Fruit fly (Drosophila melanogaster) whole organism, embryonic: ENCODE data around the gene Ank.

Experiments used
- Abd-B ChIP-seq: fragments of 200-800 bp; sonication (Bioruptor generic); optimal IDR thresholded peaks from 2 replicates; lab custom pipeline; 2018; ENCODE audit warnings: missing biosample characterization, mild to moderate bottlenecking, missing genetic modification characterization, moderate library complexity
- Bteb2 ChIP-seq: fragments of 200-800 bp; sonication (Bioruptor generic); optimal IDR thresholded peaks from 2 replicates; lab custom pipeline; 2016; ENCODE audit warnings: missing biosample characterization, missing genetic modification characterization
- CG10959 ChIP-seq: fragments of 200-800 bp; sonication (Bioruptor generic); IDR thresholded peaks from 2 replicates; pipeline ENCODE4 v1.3.6; 2022; ENCODE audit warnings: missing biosample characterization, missing genetic modification characterization
- CG11093 ChIP-seq: fragments of 200-800 bp; sonication (Bioruptor generic); IDR thresholded peaks from 3 replicates; pipeline ENCODE4 v1.3.6; 2022; ENCODE audit warnings: missing biosample characterization, missing genetic modification characterization
- CG11398 ChIP-seq: fragments of 200-800 bp; sonication (Bioruptor generic); optimal IDR thresholded peaks from 2 replicates; lab custom pipeline; 2016; ENCODE audit warnings: missing biosample characterization, missing genetic modification characterization
- CG11695 ChIP-seq: fragments of 200-800 bp; sonication (Bioruptor generic); IDR thresholded peaks from 3 replicates; pipeline ENCODE4 v1.3.6; 2022; ENCODE audit warnings: missing biosample characterization, missing genetic modification characterization
- CG11723 ChIP-seq: fragments of 200-800 bp; sonication (Bioruptor generic); optimal IDR thresholded peaks from 2 replicates; lab custom pipeline; 2017; ENCODE audit warnings: missing biosample characterization, mild to moderate bottlenecking, missing genetic modification characterization
- CG13424 ChIP-seq: fragments of 200-800 bp; sonication (Bioruptor generic); optimal IDR thresholded peaks from 2 replicates; lab custom pipeline; 2019; ENCODE audit warnings: missing biosample characterization, mild to moderate bottlenecking, missing genetic modification characterization, moderate library complexity
- CG17612 ChIP-seq: fragments of 200-800 bp; sonication (Bioruptor generic); IDR thresholded peaks from 2 replicates; pipeline ENCODE4 v1.3.6; 2022; ENCODE audit warnings: missing biosample characterization, missing genetic modification characterization
- CG18011 ChIP-seq: fragments of 200-800 bp; sonication (Bioruptor generic); optimal IDR thresholded peaks from 2 replicates; lab custom pipeline; 2017; ENCODE audit warnings: missing biosample characterization, missing genetic modification characterization, mild to moderate bottlenecking, moderate library complexity, missing genotype
- CG2116 ChIP-seq: fragments of 200-800 bp; sonication (Bioruptor generic); optimal IDR thresholded peaks from 3 replicates; lab custom pipeline; 2018; ENCODE audit warnings: missing biosample characterization, mild to moderate bottlenecking, missing genetic modification characterization
- CG3281 ChIP-seq: fragments of 200-800 bp; sonication (Bioruptor generic); optimal IDR thresholded peaks from 3 replicates; lab custom pipeline; 2017; ENCODE audit warnings: missing biosample characterization, mild to moderate bottlenecking, missing genetic modification characterization
- CG33557 ChIP-seq: fragments of 200-800 bp; sonication (Bioruptor generic); optimal IDR thresholded peaks from 2 replicates; lab custom pipeline; 2019; ENCODE audit warnings: missing biosample characterization, mild to moderate bottlenecking, missing genetic modification characterization, moderate library complexity
- CG3995 ChIP-seq: fragments of 200-800 bp; sonication (Bioruptor generic); optimal IDR thresholded peaks from 3 replicates; lab custom pipeline; 2016; ENCODE audit warnings: missing biosample characterization, missing genetic modification characterization
- CG6272 ChIP-seq: fragments of 200-800 bp; sonication (Bioruptor generic); IDR thresholded peaks from 2 replicates; pipeline ENCODE4 v1.3.6; 2022; ENCODE audit warnings: missing biosample characterization, missing genetic modification characterization
- CG6654 ChIP-seq: fragments of 200-800 bp; sonication (Bioruptor generic); optimal IDR thresholded peaks from 2 replicates; lab custom pipeline; 2017; ENCODE audit warnings: missing biosample characterization, mild to moderate bottlenecking, missing genetic modification characterization
- CG7839 ChIP-seq: fragments of 200-800 bp; sonication (Bioruptor generic); optimal IDR thresholded peaks from 3 replicates; lab custom pipeline; 2018; ENCODE audit warnings: missing biosample characterization, mild to moderate bottlenecking, missing genetic modification characterization, moderate library complexity
- CTCF ChIP-seq: fragments of 200-800 bp; sonication (Bioruptor generic); optimal IDR thresholded peaks from 2 replicates; lab custom pipeline; 2017; ENCODE audit warnings: missing biosample characterization, mild to moderate bottlenecking, missing genetic modification characterization, moderate library complexity
- D ChIP-seq, 2 experiments: fragments of 200-800 bp in 1 of 2; fragments of >200 bp in 1 of 2; sonication (Bioruptor generic) in 1 of 2; optimal IDR thresholded peaks; 2 replicates in 1 of 2; 3 replicates in 1 of 2; lab custom pipeline; 2017; ENCODE audit warnings: mild to moderate bottlenecking in 1 of 2, missing biosample characterization in 1 of 2, missing genetic modification characterization in 1 of 2, missing genetic modification reagents in 1 of 2
- ERR ChIP-seq: fragments of 200-800 bp; sonication (Bioruptor generic); optimal IDR thresholded peaks from 2 replicates; lab custom pipeline; 2016; ENCODE audit warnings: missing biosample characterization, missing genetic modification characterization
- HLH4C ChIP-seq: fragments of 200-800 bp; sonication (Bioruptor generic); IDR thresholded peaks from 3 replicates; pipeline ENCODE4 v1.3.6; 2022; ENCODE audit warnings: missing biosample characterization, missing genetic modification characterization; ENCODE audit not compliant: partially characterized antibody
- HmgD ChIP-seq: fragments of 200-800 bp; sonication (Bioruptor generic); optimal IDR thresholded peaks from 3 replicates; lab custom pipeline; 2016; ENCODE audit warnings: missing biosample characterization, missing genetic modification characterization
- Lhr ChIP-seq: fragments of 200-800 bp; sonication (Bioruptor generic); optimal IDR thresholded peaks from 3 replicates; lab custom pipeline; 2017; ENCODE audit warnings: mild to moderate bottlenecking, missing biosample characterization, missing genetic modification reagents, missing genetic modification characterization
- MESR4 ChIP-seq: fragments of 200-800 bp; sonication (Bioruptor generic); optimal IDR thresholded peaks from 2 replicates; lab custom pipeline; 2018; ENCODE audit warnings: missing biosample characterization, mild to moderate bottlenecking, missing genetic modification characterization, moderate library complexity
- Nf-YA ChIP-seq: fragments of 200-800 bp; sonication (Bioruptor generic); IDR thresholded peaks from 2 replicates; pipeline ENCODE4 v1.3.6; 2022; ENCODE audit warnings: missing biosample characterization, missing genetic modification characterization
- NfI ChIP-seq: fragments of 200-800 bp; sonication (Bioruptor generic); optimal IDR thresholded peaks from 3 replicates; lab custom pipeline; 2018; ENCODE audit warnings: missing biosample characterization, mild to moderate bottlenecking, missing genetic modification characterization, moderate library complexity
- Optix ChIP-seq: fragments of 200-800 bp; sonication (Bioruptor generic); IDR thresholded peaks from 3 replicates; pipeline ENCODE4 v1.3.6; 2022; ENCODE audit warnings: missing biosample characterization, missing genetic modification characterization
- Poxn ChIP-seq: fragments of 200-800 bp; sonication (Bioruptor generic); IDR thresholded peaks from 2 replicates; pipeline ENCODE4 v1.3.6; 2022; ENCODE audit warnings: missing biosample characterization, missing genetic modification characterization
- esg ChIP-seq: fragments of 200-800 bp; sonication (Bioruptor generic); conservative IDR thresholded peaks from 2 replicates; pipeline ENCODE4 v1.3.6; 2022; ENCODE audit warnings: missing biosample characterization, missing genetic modification characterization
- gfzf ChIP-seq: fragments of 200-800 bp; sonication (Bioruptor generic); optimal IDR thresholded peaks from 2 replicates; lab custom pipeline; 2016; ENCODE audit warnings: missing biosample characterization, mild to moderate bottlenecking, missing genetic modification characterization, moderate library complexity
- gro ChIP-seq: fragments of 200-800 bp; sonication (Bioruptor generic); optimal IDR thresholded peaks from 2 replicates; lab custom pipeline; 2016; ENCODE audit warnings: missing biosample characterization, missing genetic modification characterization
- hb ChIP-seq: fragments of 200-800 bp; sonication (Bioruptor generic); IDR thresholded peaks from 3 replicates; pipeline ENCODE4 v1.3.6; 2022; ENCODE audit warnings: missing biosample characterization, missing genetic modification characterization; ENCODE audit not compliant: partially characterized antibody
- insv ChIP-seq, 2 experiments: fragments of 200-800 bp; sonication (Bioruptor generic); optimal IDR thresholded peaks; 3 replicates each; lab custom pipeline; 2016 to 2018; ENCODE audit warnings: missing biosample characterization in 2 of 2, missing genetic modification characterization in 2 of 2
- jing ChIP-seq: fragments of 200-800 bp; sonication (Bioruptor generic); optimal IDR thresholded peaks from 2 replicates; lab custom pipeline; 2018; ENCODE audit warnings: missing biosample characterization, mild to moderate bottlenecking, missing genetic modification characterization
- kay ChIP-seq: fragments of 200-800 bp; sonication (Bioruptor generic); optimal IDR thresholded peaks from 2 replicates; lab custom pipeline; 2016; ENCODE audit warnings: missing biosample characterization, missing genetic modification characterization
- ken ChIP-seq: fragments of 200-800 bp; sonication (Bioruptor generic); IDR thresholded peaks from 3 replicates; pipeline ENCODE4 v1.3.6; 2022; ENCODE audit warnings: missing biosample characterization, missing genetic modification characterization
- lab ChIP-seq: fragments of 200-800 bp; sonication (Bioruptor generic); optimal IDR thresholded peaks from 3 replicates; lab custom pipeline; 2017; ENCODE audit warnings: missing biosample characterization, missing genetic modification characterization, mild to moderate bottlenecking, moderate library complexity, missing genetic modification reagents
- lola ChIP-seq, 3 experiments: fragments of >200 bp in 2 of 3; fragments of 200-800 bp in 1 of 3; sonication (Bioruptor generic) in 1 of 3; optimal IDR thresholded peaks; 2 replicates each; lab custom pipeline; 2017 to 2019; ENCODE audit warnings: missing biosample characterization in 3 of 3, missing genetic modification characterization in 3 of 3, mild to moderate bottlenecking in 1 of 3, moderate library complexity in 1 of 3
- org-1 ChIP-seq: fragments of 200-800 bp; sonication (Bioruptor generic); optimal IDR thresholded peaks from 2 replicates; lab custom pipeline; 2017; ENCODE audit warnings: missing biosample characterization, missing genetic modification characterization
- otp ChIP-seq: fragments of 200-800 bp; sonication (Bioruptor generic); IDR thresholded peaks from 3 replicates; pipeline ENCODE4, ENCODE4 v1.3.6; 2022; ENCODE audit warnings: missing biosample characterization, missing genetic modification characterization
- pho ChIP-seq: fragments of 200-800 bp; sonication (Bioruptor generic); optimal IDR thresholded peaks from 2 replicates; lab custom pipeline; 2016; ENCODE audit warnings: missing biosample characterization, missing genetic modification characterization
- pnt ChIP-seq: fragments of 200-800 bp; sonication (Bioruptor generic); optimal IDR thresholded peaks from 3 replicates; lab custom pipeline; 2016; ENCODE audit warnings: missing biosample characterization, missing genetic modification characterization
- psq ChIP-seq: fragments of 200-800 bp; sonication (Bioruptor generic); optimal IDR thresholded peaks from 2 replicates; lab custom pipeline; 2017; ENCODE audit warnings: missing biosample characterization, missing genetic modification characterization
- salm ChIP-seq: fragments of 200-800 bp; sonication (Bioruptor generic); optimal IDR thresholded peaks from 2 replicates; lab custom pipeline; 2018; ENCODE audit warnings: missing biosample characterization, mild to moderate bottlenecking, missing genetic modification characterization
- tgo ChIP-seq: fragments of 200-800 bp; sonication (Bioruptor generic); IDR thresholded peaks from 3 replicates; pipeline ENCODE4 v1.3.6; 2022; ENCODE audit warnings: missing biosample characterization, missing genetic modification characterization
- tio ChIP-seq: fragments of 200-800 bp; sonication (Bioruptor generic); optimal IDR thresholded peaks from 2 replicates; lab custom pipeline; 2017; ENCODE audit warnings: missing biosample characterization, missing genetic modification characterization, inconsistent platforms
- tna ChIP-seq: fragments of 200-800 bp; sonication (Bioruptor generic); IDR thresholded peaks from 2 replicates; pipeline ENCODE4 v1.3.6; 2022; ENCODE audit warnings: missing biosample characterization, missing genetic modification characterization; ENCODE audit not compliant: partially characterized antibody
- trh ChIP-seq: fragments of 200-800 bp; sonication (Bioruptor generic); optimal IDR thresholded peaks from 2 replicates; lab custom pipeline; 2016; ENCODE audit warnings: missing biosample characterization, missing genetic modification characterization
- zf30C ChIP-seq: fragments of 200-800 bp; sonication (Bioruptor generic); optimal IDR thresholded peaks from 3 replicates; lab custom pipeline; 2018; ENCODE audit warnings: missing biosample characterization, mild to moderate bottlenecking, missing genetic modification characterization
- zfh2 ChIP-seq: fragments of 200-800 bp; sonication (Bioruptor generic); optimal IDR thresholded peaks from 2 replicates; lab custom pipeline; 2016; ENCODE audit warnings: missing biosample characterization, missing genetic modification characterization

The Ank gene

dm6 chr4:68184-68948 is 61.3 kb downstream of the Ank start (continued):
- no peak for TF ChIP-seq psq
- no peak for TF ChIP-seq MESR4
- no peak for TF ChIP-seq CG17612 (GFP tag; lab: Robert Waterston, UW)
- TF ChIP-seq HmgD (GFP tag; lab: Kevin White, UChicago) = peak; percentile 20
- no peak for TF ChIP-seq hb (GFP tag; lab: Robert Waterston, UW)
- no peak for TF ChIP-seq tio (GFP tag; lab: Kevin White, UChicago)
- TF ChIP-seq ERR (GFP tag; lab: Kevin White, UChicago) = no peak
- TF ChIP-seq esg (GFP tag; lab: Robert Waterston, UW) = no peak
- TF ChIP-seq CG2116 (GFP tag; lab: Kevin White, UChicago) = no peak
- no peak for TF ChIP-seq tna (GFP tag; lab: Robert Waterston, UW)
- no peak for TF ChIP-seq CG18011 (GFP tag; lab: Kevin White, UChicago)
- no peak for TF ChIP-seq lab (GFP tag; lab: Kevin White, UChicago)
- TF ChIP-seq pho (GFP tag; lab: Kevin White, UChicago) = peak; percentile 28
- TF ChIP-seq CG11723 (GFP tag; lab: Kevin White, UChicago) = peak; percentile 91
- no peak for TF ChIP-seq zfh2 (GFP tag; lab: Kevin White, UChicago)
- TF ChIP-seq gfzf (GFP tag; lab: Kevin White, UChicago) = no peak
- TF ChIP-seq kay (GFP tag; lab: Kevin White, UChicago) = no peak
- no peak for TF ChIP-seq pnt (GFP tag; lab: Kevin White, UChicago)
- no peak for TF ChIP-seq Nf-YA
- no peak for TF ChIP-seq CG33557 (GFP tag; lab: Kevin White, UChicago)
- TF ChIP-seq CG3281 = no peak
- TF ChIP-seq HLH4C = no peak
- no peak for TF ChIP-seq tgo (GFP tag; lab: Robert Waterston, UW)
- TF ChIP-seq Poxn (GFP tag; lab: Robert Waterston, UW) = no peak
- TF ChIP-seq jing (GFP tag; lab: Kevin White, UChicago) = no peak
- TF ChIP-seq ken (GFP tag; lab: Robert Waterston, UW) = no peak
- TF ChIP-seq zf30C (GFP tag; lab: Kevin White, UChicago) = no peak
- no peak for TF ChIP-seq salm (tag; lab: Kevin White, UChicago)
- TF ChIP-seq Abd-B = no peak
- peak; percentile 85 for TF ChIP-seq CTCF
- TF ChIP-seq NfI (GFP tag; lab: Kevin White, UChicago) = no peak
- no peak for TF ChIP-seq org-1 (GFP tag; lab: Kevin White, UChicago)
- TF ChIP-seq CG6654 (GFP tag; lab: Kevin White, UChicago) = no peak
- TF ChIP-seq CG11398 (GFP tag; lab: Kevin White, UChicago) = no peak
- TF ChIP-seq CG7839 (tag; lab: Kevin White, UChicago) = no peak
- TF ChIP-seq CG6272 (GFP tag; lab: Robert Waterston, UW) = no peak
- peak in 1 of 3 experiments; percentile 51 for TF ChIP-seq lola (GFP tag; optimal IDR thresholded peaks at IDR 0.05; lab: Kevin White, UChicago)
- TF ChIP-seq CG13424 (tag; lab: Kevin White, UChicago) = peak; percentile 23
- no peak for TF ChIP-seq D (optimal IDR thresholded peaks at IDR 0.05; lab: Kevin White, UChicago)
- TF ChIP-seq D (GFP tag; optimal IDR thresholded peaks at IDR 0.05; lab: Kevin White, UChicago) = no peak
- no peak for TF ChIP-seq Optix (GFP tag; lab: Robert Waterston, UW)
- TF ChIP-seq CG3995 (GFP tag; lab: Kevin White, UChicago) = no peak
- no peak for TF ChIP-seq trh
- TF ChIP-seq Bteb2 = no peak
- no peak for TF ChIP-seq CG11093
- TF ChIP-seq CG10959 (GFP tag; lab: Robert Waterston, UW) = no peak
- no peak for TF ChIP-seq gro (GFP tag; lab: Kevin White, UChicago)
- TF ChIP-seq CG11695 (GFP tag; lab: Robert Waterston, UW) = no peak
- peak in 1 of 2 experiments; percentile 75 for TF ChIP-seq insv (GFP tag; optimal IDR thresholded peaks at IDR 0.05; lab: Kevin White, UChicago)
- TF ChIP-seq otp (GFP tag; lab: Robert Waterston, UW) = no peak
- TF ChIP-seq Lhr (GFP tag; lab: Kevin White, UChicago) = peak; percentile 99
